Worm (Caenorhabditis elegans): ENCODE measurements around the gene T23F2.2.

DNA sequence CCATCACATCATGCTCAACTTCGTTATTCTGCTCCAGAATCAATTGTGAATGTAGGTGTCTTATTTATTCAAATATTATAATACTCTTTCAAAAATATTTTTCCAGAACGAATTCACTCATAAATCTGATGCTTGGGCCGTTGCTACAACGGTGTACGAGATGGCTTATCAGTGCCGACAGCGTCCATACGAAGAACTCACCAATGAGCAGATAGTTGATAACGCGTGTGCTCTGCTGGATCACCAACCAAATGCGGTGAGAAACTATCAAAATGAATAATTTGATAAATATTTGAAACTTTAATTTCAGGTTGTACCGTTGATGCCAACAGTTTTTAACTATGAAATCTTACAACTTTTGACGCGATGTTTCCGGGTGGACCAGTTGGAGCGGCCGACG is 39.4 kb downstream of the T23F2.2 start:
- no peak for TF ChIP-seq nhr-11 (tag; optimal IDR thresholded peaks at IDR 0.05)
- TF ChIP-seq nhr-129 (tag; optimal IDR thresholded peaks at IDR 0.05) = no peak
- no peak for TF ChIP-seq sma-3 (GFP tag; optimal IDR thresholded peaks at IDR 0.05)
- TF ChIP-seq unc-62 (GFP tag; optimal IDR thresholded peaks at IDR 0.05) = no peak
- TF ChIP-seq peb-1 (tag; optimal IDR thresholded peaks at IDR 0.05) = no peak
- TF ChIP-seq nhr-12 (tag; optimal IDR thresholded peaks at IDR 0.05) = no peak
- no peak for TF ChIP-seq blmp-1 (tag; optimal IDR thresholded peaks at IDR 0.05; ENCODE audit: insufficient read depth)
- TF ChIP-seq mdl-1 (tag; optimal IDR thresholded peaks at IDR 0.05) = no peak
